Fruit fly (Drosophila melanogaster) whole organism, adult: Measurements from ENCODE around the gene TotF.

Experiments
- CG11617 ChIP-seq: fragments of 200-800 bp; sonication (Bioruptor generic); optimal IDR thresholded peaks from 2 replicates; lab custom pipeline; 2017; ENCODE audit warnings: mild to moderate bottlenecking, missing biosample characterization, missing genetic modification reagents, missing genetic modification characterization
- CG12768 ChIP-seq: fragments of 200-800 bp; sonication (Bioruptor generic); optimal IDR thresholded peaks from 2 replicates; lab custom pipeline; 2017; ENCODE audit warnings: missing biosample characterization, missing genetic modification characterization, mild to moderate bottlenecking, moderate library complexity, missing genetic modification reagents
- CG14711 ChIP-seq: fragments of 200-800 bp; sonication (Bioruptor generic); optimal IDR thresholded peaks from 2 replicates; lab custom pipeline; 2018; ENCODE audit warnings: missing biosample characterization, mild to moderate bottlenecking, missing genetic modification characterization, moderate library complexity
- CG1620 ChIP-seq: fragments of 200-800 bp; sonication (Bioruptor generic); optimal IDR thresholded peaks from 2 replicates; lab custom pipeline; 2016; ENCODE audit warnings: missing biosample characterization, missing genetic modification characterization
- CG33017 ChIP-seq: fragments of 200-800 bp; sonication (Bioruptor generic); optimal IDR thresholded peaks from 2 replicates; lab custom pipeline; 2018; ENCODE audit warnings: missing biosample characterization, mild to moderate bottlenecking, missing genetic modification characterization, moderate library complexity
- CG5204 ChIP-seq: fragments of 200-800 bp; sonication (Bioruptor generic); optimal IDR thresholded peaks from 2 replicates; lab custom pipeline; 2016; ENCODE audit warnings: missing biosample characterization, missing genetic modification characterization
- CG7045 ChIP-seq: fragments of 200-800 bp; sonication (Bioruptor generic); optimal IDR thresholded peaks from 2 replicates; lab custom pipeline; 2017; ENCODE audit warnings: missing biosample characterization, mild to moderate bottlenecking, missing genetic modification characterization
- CG7101 ChIP-seq: fragments of 200-800 bp; sonication (Bioruptor generic); optimal IDR thresholded peaks from 2 replicates; lab custom pipeline; 2018; ENCODE audit warnings: missing biosample characterization, mild to moderate bottlenecking, missing genetic modification characterization, moderate library complexity
- Clk ChIP-seq: fragments of 200-800 bp; sonication (Bioruptor generic); optimal IDR thresholded peaks from 2 replicates; lab custom pipeline; 2017; ENCODE audit warnings: missing biosample characterization, missing genetic modification characterization
- Crg-1 ChIP-seq: fragments of 200-800 bp; sonication (Bioruptor generic); optimal IDR thresholded peaks from 2 replicates; lab custom pipeline; 2016; ENCODE audit warnings: missing biosample characterization, missing genetic modification characterization
- Hr96 ChIP-seq: fragments of 200-800 bp; sonication (Bioruptor generic); optimal IDR thresholded peaks from 2 replicates; lab custom pipeline; 2016; ENCODE audit warnings: missing biosample characterization, missing genetic modification characterization
- Mnt ChIP-seq: fragments of 200-800 bp; sonication (Bioruptor generic); optimal IDR thresholded peaks from 2 replicates; lab custom pipeline; 2016; ENCODE audit warnings: missing biosample characterization, mild to moderate bottlenecking, missing genetic modification characterization
- bab1 ChIP-seq: fragments of 200-800 bp; sonication (Bioruptor generic); optimal IDR thresholded peaks from 3 replicates; lab custom pipeline; 2019; ENCODE audit warnings: missing biosample characterization, mild to moderate bottlenecking, missing genetic modification characterization, moderate library complexity
- cic ChIP-seq: fragments of 200-800 bp; sonication (Bioruptor generic); optimal IDR thresholded peaks from 2 replicates; lab custom pipeline; 2017; ENCODE audit warnings: missing biosample characterization, mild to moderate bottlenecking, missing genetic modification characterization, moderate library complexity
- cnc ChIP-seq, 2 experiments: fragments of >200 bp; optimal IDR thresholded peaks; 2 replicates each; lab custom pipeline; 2017
- kay ChIP-seq: fragments of 200-800 bp; sonication (Bioruptor generic); peaks from one replicate; lab custom pipeline; 2016; ENCODE audit warnings: missing biosample characterization, missing genetic modification characterization, borderline replicate concordance
- ovo ChIP-seq: fragments of 200-800 bp; sonication (Bioruptor generic); optimal IDR thresholded peaks from 2 replicates; lab custom pipeline; 2016; ENCODE audit warnings: missing biosample characterization, missing genetic modification characterization
- pad ChIP-seq: fragments of 200-800 bp; sonication (Bioruptor generic); optimal IDR thresholded peaks from 3 replicates; lab custom pipeline; 2017; ENCODE audit warnings: missing biosample characterization, missing genetic modification characterization, mild to moderate bottlenecking, moderate library complexity, missing genetic modification reagents
- tj ChIP-seq: fragments of 200-800 bp; sonication (Bioruptor generic); optimal IDR thresholded peaks from 3 replicates; lab custom pipeline; 2017; ENCODE audit warnings: missing biosample characterization, mild to moderate bottlenecking, missing genetic modification characterization, moderate library complexity
- toe ChIP-seq: fragments of 200-800 bp; sonication (Bioruptor generic); optimal IDR thresholded peaks from 2 replicates; lab custom pipeline; 2016; ENCODE audit warnings: missing biosample characterization, missing genetic modification characterization

The TotF gene

DNA sequence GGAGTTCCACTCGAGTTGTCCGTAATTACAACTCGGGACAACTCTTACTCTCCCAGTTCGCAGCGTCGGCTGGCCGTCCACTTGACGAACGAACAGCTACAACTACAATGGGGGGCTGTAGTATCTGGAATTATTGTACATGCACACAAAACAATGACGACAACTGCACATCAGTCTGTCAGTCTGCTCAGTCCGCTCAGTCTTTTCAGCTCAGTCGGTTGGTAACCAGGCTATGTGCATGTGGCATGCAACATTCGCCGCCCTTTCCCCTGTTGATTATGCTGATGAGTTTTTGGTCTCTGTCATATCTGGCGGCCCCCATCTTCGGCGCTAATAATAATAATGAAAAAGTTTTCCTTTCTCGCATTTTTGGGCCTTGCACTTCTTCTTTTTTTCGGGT lies 27.9 kb upstream of the TotF start:
- TF ChIP-seq ovo (GFP tag; lab: Kevin White, UChicago) (no peak), Hr96 (no peak), CG7101 (no peak), CG5204 (GFP tag; lab: Kevin White, UChicago) (no peak), CG7045 (GFP tag; lab: Kevin White, UChicago) (no peak), Mnt (no peak), Crg-1 (no peak), CG11617 (GFP tag; lab: Kevin White, UChicago) (no peak), bab1 (GFP tag; lab: Kevin White, UChicago) (no peak), toe (no peak), cic (GFP tag; lab: Kevin White, UChicago) (no peak), CG1620 (no peak), CG12768 (GFP tag; lab: Kevin White, UChicago) (no peak), CG33017 (tag; lab: Kevin White, UChicago) (no peak)

- TF ChIP-seq Clk (GFP tag; lab: Kevin White, UChicago): no peak
These were observed 25.8 kb upstream of the TotF start for dm6 chr2L:19937804-19938461.

- TF ChIP-seq CG12768 (GFP tag; lab: Kevin White, UChicago) (no peak), CG11617 (GFP tag; lab: Kevin White, UChicago) (no peak), CG7101 (peak; percentile 21), Hr96 (no peak), CG1620 (no peak), bab1 (GFP tag; lab: Kevin White, UChicago) (peak; percentile 21), cic (GFP tag; lab: Kevin White, UChicago) (peak; percentile 26), pad (peak; percentile 79), tj (peak; percentile 93), CG5204 (GFP tag; lab: Kevin White, UChicago) (peak; percentile 15), Mnt (peak; percentile 17)
These were observed 23.1 kb upstream of the TotF start for dm6 chr2L:19935085-19935846.

- TF ChIP-seq CG1620 (no peak), CG7045 (GFP tag; lab: Kevin White, UChicago) (no peak), bab1 (GFP tag; lab: Kevin White, UChicago) (no peak), CG11617 (GFP tag; lab: Kevin White, UChicago) (no peak), Crg-1 (no peak), Clk (GFP tag; lab: Kevin White, UChicago) (no peak), CG14711 (no peak), pad (no peak), CG5204 (GFP tag; lab: Kevin White, UChicago) (no peak), CG7101 (no peak), ovo (GFP tag; lab: Kevin White, UChicago) (no peak), toe (no peak), Hr96 (no peak), kay (GFP tag; lab: Kevin White, UChicago) (no peak), CG12768 (GFP tag; lab: Kevin White, UChicago) (no peak)
These were observed 20.3 kb upstream of the TotF start for dm6 chr2L:19932523-19932922.

- TF ChIP-seq CG11617 (GFP tag; lab: Kevin White, UChicago) (no peak), CG14711 (no peak), pad (no peak), tj (no peak), cnc (optimal IDR thresholded peaks at IDR 0.05; lab: Kevin White, UChicago) (no peak), CG7101 (no peak), Hr96 (no peak), cic (GFP tag; lab: Kevin White, UChicago) (no peak)
These were observed 17.9 kb upstream of the TotF start for dm6 chr2L:19930102-19930501.

DNA sequence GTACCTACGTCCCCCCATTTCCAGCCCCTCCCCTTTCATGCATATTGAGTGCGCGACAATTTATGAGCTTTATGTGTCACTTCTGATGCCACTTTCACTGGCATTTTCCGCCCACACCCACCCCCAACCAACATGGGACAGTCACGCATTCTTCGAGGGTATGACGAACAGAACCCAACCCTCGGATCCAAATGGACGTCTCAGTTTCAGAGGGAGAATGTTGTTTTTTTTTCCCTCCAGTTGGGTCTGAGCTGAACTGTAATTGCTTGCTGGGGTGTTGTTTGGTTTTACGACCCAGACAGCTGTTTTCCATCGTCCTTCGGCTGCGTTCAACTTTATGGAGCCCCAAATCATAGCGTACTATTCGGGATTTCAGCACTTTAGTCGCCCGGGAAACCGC lies 11.6 kb upstream of the TotF start:
- TF ChIP-seq Mnt (no peak), CG11617 (GFP tag; lab: Kevin White, UChicago) (no peak), CG7101 (no peak), tj (no peak), CG14711 (no peak), bab1 (GFP tag; lab: Kevin White, UChicago) (no peak), Crg-1 (no peak), CG5204 (GFP tag; lab: Kevin White, UChicago) (no peak)

- TF ChIP-seq tj (no peak), Hr96 (no peak), CG1620 (no peak), CG14711 (no peak), kay (GFP tag; lab: Kevin White, UChicago) (no peak), CG5204 (GFP tag; lab: Kevin White, UChicago) (no peak), cic (GFP tag; lab: Kevin White, UChicago) (no peak), cnc (optimal IDR thresholded peaks at IDR 0.05; lab: Kevin White, UChicago) (no peak), CG12768 (GFP tag; lab: Kevin White, UChicago) (no peak), ovo (GFP tag; lab: Kevin White, UChicago) (no peak), CG11617 (GFP tag; lab: Kevin White, UChicago) (no peak)
These were observed 5.7 kb upstream of the TotF start for dm6 chr2L:19917860-19918259.
